Fruit fly (Drosophila melanogaster) whole organism, embryonic: ENCODE results near the gene CG14718.

ENCODE experiments used
- Asciz ChIP-seq: fragments of 200-800 bp; sonication (Bioruptor generic); optimal IDR thresholded peaks from 2 replicates; lab custom pipeline; 2017; ENCODE audit warnings: missing biosample characterization, mild to moderate bottlenecking, missing genetic modification characterization, missing genetic modification reagents
- CG10147 ChIP-seq: fragments of 200-800 bp; sonication (Bioruptor generic); optimal IDR thresholded peaks from 2 replicates; lab custom pipeline; 2019; ENCODE audit warnings: missing biosample characterization, mild to moderate bottlenecking, missing genetic modification characterization, moderate library complexity
- CG10209 ChIP-seq: fragments of 200-800 bp; sonication (Bioruptor generic); optimal IDR thresholded peaks from 3 replicates; lab custom pipeline; 2017; ENCODE audit warnings: missing biosample characterization, mild to moderate bottlenecking, missing genetic modification characterization, missing genetic modification reagents
- CG10565 ChIP-seq: fragments of 200-800 bp; sonication (Bioruptor generic); optimal IDR thresholded peaks from 3 replicates; lab custom pipeline; 2016; ENCODE audit warnings: missing biosample characterization, mild to moderate bottlenecking, missing genetic modification characterization
- CG10654 ChIP-seq: fragments of 200-800 bp; sonication (Bioruptor generic); optimal IDR thresholded peaks from 2 replicates; lab custom pipeline; 2016; ENCODE audit warnings: missing biosample characterization, missing genetic modification characterization
- CG11398 ChIP-seq: fragments of 200-800 bp; sonication (Bioruptor generic); optimal IDR thresholded peaks from 2 replicates; lab custom pipeline; 2016; ENCODE audit warnings: missing biosample characterization, missing genetic modification characterization
- CG12104 ChIP-seq: fragments of 200-800 bp; sonication (Bioruptor generic); optimal IDR thresholded peaks from 3 replicates; lab custom pipeline; 2016; ENCODE audit warnings: missing biosample characterization, missing genetic modification characterization
- CG12299 ChIP-seq: fragments of 200-800 bp; sonication (Bioruptor generic); optimal IDR thresholded peaks from 2 replicates; lab custom pipeline; 2018; ENCODE audit warnings: missing biosample characterization, mild to moderate bottlenecking, missing genetic modification characterization
- CG12769 ChIP-seq: fragments of 200-800 bp; sonication (Bioruptor generic); optimal IDR thresholded peaks from 2 replicates; lab custom pipeline; 2019; ENCODE audit warnings: missing biosample characterization, mild to moderate bottlenecking, missing genetic modification characterization, moderate library complexity
- CG15011 ChIP-seq: fragments of 200-800 bp; sonication (Bioruptor generic); optimal IDR thresholded peaks from 3 replicates; lab custom pipeline; 2018; ENCODE audit warnings: missing biosample characterization, mild to moderate bottlenecking, missing genetic modification characterization
- CG15601 ChIP-seq: fragments of 200-800 bp; sonication (Bioruptor generic); optimal IDR thresholded peaks from 3 replicates; lab custom pipeline; 2019; ENCODE audit warnings: missing biosample characterization, mild to moderate bottlenecking, missing genetic modification characterization, moderate library complexity
- CG16779 ChIP-seq: fragments of 200-800 bp; sonication (Bioruptor generic); IDR thresholded peaks from 2 replicates; pipeline ENCODE4 v1.3.6; 2022; ENCODE audit warnings: missing biosample characterization, missing genetic modification characterization
- CG16813 ChIP-seq: fragments of 200-800 bp; sonication (Bioruptor generic); IDR thresholded peaks from 3 replicates; pipeline ENCODE4 v1.3.6; 2022; ENCODE audit warnings: missing biosample characterization, missing genetic modification characterization; ENCODE audit not compliant: partially characterized antibody
- CG18262 ChIP-seq: fragments of 200-800 bp; optimal IDR thresholded peaks from 3 replicates; lab custom pipeline; 2019; ENCODE audit warnings: missing biosample characterization, mild to moderate bottlenecking, missing genetic modification characterization, moderate library complexity
- CG30431 ChIP-seq: fragments of 200-800 bp; sonication (Bioruptor generic); optimal IDR thresholded peaks from 2 replicates; lab custom pipeline; 2017; ENCODE audit warnings: missing biosample characterization, missing genetic modification characterization
- CG4730 ChIP-seq: fragments of 200-800 bp; sonication (Bioruptor generic); IDR thresholded peaks from 2 replicates; pipeline ENCODE4 v1.3.6; 2022; ENCODE audit warnings: missing biosample characterization, missing genetic modification characterization
- CG4854 ChIP-seq: fragments of 200-800 bp; sonication (Bioruptor generic); optimal IDR thresholded peaks from 2 replicates; lab custom pipeline; 2016; ENCODE audit warnings: missing biosample characterization, missing genetic modification characterization, inconsistent platforms
- CG7928 ChIP-seq: fragments of 200-800 bp; sonication (Bioruptor generic); optimal IDR thresholded peaks from 2 replicates; lab custom pipeline; 2017; ENCODE audit warnings: missing biosample characterization, mild to moderate bottlenecking, missing genetic modification characterization
- CG7963 ChIP-seq: fragments of 200-800 bp; sonication (Bioruptor generic); IDR thresholded peaks from 3 replicates; pipeline ENCODE4 v1.3.6; 2022; ENCODE audit warnings: missing biosample characterization, missing genetic modification characterization; ENCODE audit not compliant: partially characterized antibody
- CTCF ChIP-seq: fragments of 200-800 bp; sonication (Bioruptor generic); optimal IDR thresholded peaks from 2 replicates; lab custom pipeline; 2017; ENCODE audit warnings: missing biosample characterization, mild to moderate bottlenecking, missing genetic modification characterization, moderate library complexity
- Chrac-16 ChIP-seq: fragments of 200-800 bp; sonication (Bioruptor generic); optimal IDR thresholded peaks from 3 replicates; lab custom pipeline; 2016; ENCODE audit warnings: missing biosample characterization, missing genetic modification characterization
- Dll ChIP-seq: fragments of 200-800 bp; sonication (Bioruptor generic); IDR thresholded peaks from 4 replicates; pipeline ENCODE4 v1.3.6; 2022; ENCODE audit warnings: missing biosample characterization, missing genetic modification characterization; ENCODE audit not compliant: partially characterized antibody
- Dp ChIP-seq: fragments of 200-800 bp; sonication (Bioruptor generic); optimal IDR thresholded peaks from 2 replicates; lab custom pipeline; 2018; ENCODE audit warnings: missing biosample characterization, mild to moderate bottlenecking, missing genetic modification characterization, moderate library complexity
- Gug ChIP-seq: fragments of 200-800 bp; sonication (Bioruptor generic); IDR thresholded peaks from 4 replicates; pipeline ENCODE4 v1.3.6; 2022; ENCODE audit warnings: missing biosample characterization, missing genetic modification characterization
- HLHmδ ChIP-seq: fragments of 200-800 bp; sonication (Bioruptor generic); optimal IDR thresholded peaks from 2 replicates; lab custom pipeline; 2018; ENCODE audit warnings: missing biosample characterization, mild to moderate bottlenecking, missing genetic modification characterization, moderate library complexity
- HmgZ ChIP-seq: fragments of 200-800 bp; sonication (Bioruptor generic); optimal IDR thresholded peaks from 2 replicates; lab custom pipeline; 2018; ENCODE audit warnings: missing biosample characterization, mild to moderate bottlenecking, missing genetic modification characterization
- NFAT ChIP-seq: fragments of 200-800 bp; sonication (Bioruptor generic); IDR thresholded peaks from 2 replicates; pipeline ENCODE4 v1.3.6; 2022; ENCODE audit warnings: missing biosample characterization, missing genetic modification characterization
- Ssrp ChIP-seq: fragments of 200-800 bp; sonication (Bioruptor generic); optimal IDR thresholded peaks from 2 replicates; lab custom pipeline; 2018; ENCODE audit warnings: missing biosample characterization, mild to moderate bottlenecking, missing genetic modification characterization, moderate library complexity
- amos ChIP-seq: fragments of 200-800 bp; sonication (Bioruptor generic); IDR thresholded peaks from 2 replicates; pipeline ENCODE4 v1.3.6; 2022; ENCODE audit warnings: missing biosample characterization, missing genetic modification characterization; ENCODE audit not compliant: partially characterized antibody
- chn ChIP-seq: fragments of 200-800 bp; sonication (Bioruptor generic); optimal IDR thresholded peaks from 2 replicates; lab custom pipeline; 2016; ENCODE audit warnings: missing biosample characterization, missing genetic modification characterization
- crc ChIP-seq: fragments of 200-800 bp; sonication (Bioruptor generic); optimal IDR thresholded peaks from 2 replicates; lab custom pipeline; 2016; ENCODE audit warnings: missing biosample characterization, missing genetic modification characterization
- crp ChIP-seq, 2 experiments: fragments of 200-800 bp; sonication (Bioruptor generic); optimal IDR thresholded peaks; 2 replicates in 1 of 2; 3 replicates in 1 of 2; lab custom pipeline; 2017; ENCODE audit warnings: missing biosample characterization in 2 of 2, missing genetic modification characterization in 2 of 2, mild to moderate bottlenecking in 1 of 2, moderate library complexity in 1 of 2
- danr ChIP-seq: fragments of 200-800 bp; sonication (Bioruptor generic); IDR thresholded peaks from 2 replicates; pipeline ENCODE4 v1.3.6; 2022; ENCODE audit warnings: missing biosample characterization, missing genetic modification characterization
- en ChIP-seq: fragments of 200-800 bp; sonication (Bioruptor generic); optimal IDR thresholded peaks from 2 replicates; lab custom pipeline; 2016; ENCODE audit warnings: missing biosample characterization, missing genetic modification characterization
- ftz-f1 ChIP-seq: fragments of 200-800 bp; sonication (Bioruptor generic); optimal IDR thresholded peaks from 2 replicates; lab custom pipeline; 2016; ENCODE audit warnings: missing biosample characterization, missing genetic modification characterization
- gcm2 ChIP-seq: fragments of 200-800 bp; sonication (Bioruptor generic); optimal IDR thresholded peaks from 2 replicates; lab custom pipeline; 2016; ENCODE audit warnings: missing biosample characterization, missing genetic modification characterization
- gro ChIP-seq: fragments of 200-800 bp; sonication (Bioruptor generic); optimal IDR thresholded peaks from 2 replicates; lab custom pipeline; 2016; ENCODE audit warnings: missing biosample characterization, missing genetic modification characterization
- ken ChIP-seq: fragments of 200-800 bp; sonication (Bioruptor generic); IDR thresholded peaks from 3 replicates; pipeline ENCODE4 v1.3.6; 2022; ENCODE audit warnings: missing biosample characterization, missing genetic modification characterization
- lola ChIP-seq, 3 experiments: fragments of >200 bp in 2 of 3; fragments of 200-800 bp in 1 of 3; sonication (Bioruptor generic) in 1 of 3; optimal IDR thresholded peaks; 2 replicates each; lab custom pipeline; 2017 to 2019; ENCODE audit warnings: missing biosample characterization in 3 of 3, missing genetic modification characterization in 3 of 3, mild to moderate bottlenecking in 1 of 3, moderate library complexity in 1 of 3
- mam ChIP-seq: fragments of 200-800 bp; sonication (Bioruptor generic); optimal IDR thresholded peaks from 3 replicates; lab custom pipeline; 2016; ENCODE audit warnings: missing biosample characterization, missing genetic modification characterization
- nau ChIP-seq: fragments of 200-800 bp; sonication (Bioruptor generic); optimal IDR thresholded peaks from 3 replicates; lab custom pipeline; 2017; ENCODE audit warnings: missing biosample characterization, mild to moderate bottlenecking, missing genetic modification characterization, missing genetic modification reagents
- nerfin-1 ChIP-seq: fragments of 200-800 bp; sonication (Bioruptor generic); optimal IDR thresholded peaks from 3 replicates; lab custom pipeline; 2019; ENCODE audit warnings: missing biosample characterization, mild to moderate bottlenecking, missing genetic modification characterization, moderate library complexity
- onecut ChIP-seq: fragments of 200-800 bp; sonication (Bioruptor generic); IDR thresholded peaks from 2 replicates; pipeline ENCODE4 v1.3.6; 2022; ENCODE audit warnings: missing biosample characterization, missing genetic modification characterization
- scrt ChIP-seq: fragments of 200-800 bp; sonication (Bioruptor generic); optimal IDR thresholded peaks from 2 replicates; lab custom pipeline; 2018; ENCODE audit warnings: missing biosample characterization, mild to moderate bottlenecking, missing genetic modification characterization, moderate library complexity
- sisA ChIP-seq: fragments of 200-800 bp; sonication (Bioruptor generic); IDR thresholded peaks from 2 replicates; pipeline ENCODE4 v1.3.6; 2022; ENCODE audit warnings: missing biosample characterization, missing genetic modification characterization
- tgo ChIP-seq: fragments of 200-800 bp; sonication (Bioruptor generic); IDR thresholded peaks from 3 replicates; pipeline ENCODE4 v1.3.6; 2022; ENCODE audit warnings: missing biosample characterization, missing genetic modification characterization
- toy ChIP-seq: fragments of 200-800 bp; sonication (Bioruptor generic); IDR thresholded peaks from 2 replicates; pipeline ENCODE4 v1.3.6; 2022; ENCODE audit warnings: missing biosample characterization, missing genetic modification characterization
- unpg ChIP-seq: fragments of 200-800 bp; sonication (Bioruptor generic); optimal IDR thresholded peaks from 3 replicates; lab custom pipeline; 2018; ENCODE audit warnings: missing biosample characterization, mild to moderate bottlenecking, missing genetic modification characterization, moderate library complexity
- zen ChIP-seq: fragments of 200-800 bp; sonication (Bioruptor generic); optimal IDR thresholded peaks from 3 replicates; lab custom pipeline; 2018; ENCODE audit warnings: missing biosample characterization, mild to moderate bottlenecking, missing genetic modification characterization, moderate library complexity
- zf30C ChIP-seq: fragments of 200-800 bp; sonication (Bioruptor generic); optimal IDR thresholded peaks from 3 replicates; lab custom pipeline; 2018; ENCODE audit warnings: missing biosample characterization, mild to moderate bottlenecking, missing genetic modification characterization

The CG14718 gene

dm6 chr3R:11655873-11656374, 44.5 kb upstream of the CG14718 start, which contains the start of gene CG42327 (continued):
- TF ChIP-seq Chrac-16 (GFP tag; lab: Kevin White, UChicago): peak; percentile 93
- TF ChIP-seq lola (GFP tag; optimal IDR thresholded peaks at IDR 0.05; lab: Kevin White, UChicago): peak in 1 of 3 experiments; percentile 91
- TF ChIP-seq Gug (GFP tag; lab: Robert Waterston, UW): peak; percentile 90
- TF ChIP-seq nerfin-1: peak; percentile 85
- TF ChIP-seq sisA (GFP tag; lab: Robert Waterston, UW): peak; percentile 94
- peak; percentile 97 for TF ChIP-seq CG18262 (tag; lab: Kevin White, UChicago)
- peak; percentile 89 for TF ChIP-seq CG12769
- peak; percentile 4 for TF ChIP-seq ftz-f1 (GFP tag; lab: Kevin White, UChicago)
- TF ChIP-seq Dp: peak; percentile 2
- peak; percentile 32; the same call in 1 of the 2 replicates for TF ChIP-seq amos (GFP tag; lab: Robert Waterston, UW)
- TF ChIP-seq scrt (GFP tag; lab: Kevin White, UChicago): peak; percentile 86
- peak; percentile 93 for TF ChIP-seq Ssrp (tag; lab: Kevin White, UChicago)
- TF ChIP-seq CG7963: no peak
- TF ChIP-seq ken (GFP tag; lab: Robert Waterston, UW): peak; percentile 97
- TF ChIP-seq crp (GFP tag; optimal IDR thresholded peaks at IDR 0.05; lab: Kevin White, UChicago): peak in 1 of 2 experiments; percentile 59
- TF ChIP-seq CG10654 (GFP tag; lab: Kevin White, UChicago): peak; percentile 90
- peak; percentile 47 for TF ChIP-seq mam (GFP tag; lab: Kevin White, UChicago)
- TF ChIP-seq CG10209: peak; percentile 95
- peak; percentile 22 for TF ChIP-seq zf30C (GFP tag; lab: Kevin White, UChicago)
- TF ChIP-seq tgo (GFP tag; lab: Robert Waterston, UW): peak; percentile 96
- peak; percentile 92 for TF ChIP-seq CG15601 (tag; lab: Kevin White, UChicago)
- TF ChIP-seq toy: peak; percentile 80
- TF ChIP-seq crc (GFP tag; lab: Kevin White, UChicago): peak; percentile 57
- TF ChIP-seq CTCF: peak; percentile 57
- TF ChIP-seq NFAT: peak; percentile 72
- TF ChIP-seq onecut (GFP tag; lab: Robert Waterston, UW): peak; percentile 87
- peak; percentile 51 for TF ChIP-seq CG7928 (GFP tag; lab: Kevin White, UChicago)
- TF ChIP-seq CG4730: peak; percentile 93
- peak; percentile 83 for TF ChIP-seq CG4854 (GFP tag; lab: Kevin White, UChicago)
- peak; percentile 48; the same call in 1 of the 4 replicates for TF ChIP-seq Dll (GFP tag; lab: Robert Waterston, UW)
- peak; percentile 87 for TF ChIP-seq danr (GFP tag; lab: Robert Waterston, UW)
- peak; percentile 16 for TF ChIP-seq CG11398 (GFP tag; lab: Kevin White, UChicago)
- TF ChIP-seq HLHmδ: no peak
- TF ChIP-seq CG10147: peak; percentile 87
- TF ChIP-seq nau (GFP tag; lab: Kevin White, UChicago): peak; percentile 91
- TF ChIP-seq CG15011 (GFP tag; lab: Kevin White, UChicago): peak; percentile 80
- peak; percentile 79 for TF ChIP-seq CG12104 (GFP tag; lab: Kevin White, UChicago)
- peak; percentile 75 for TF ChIP-seq CG10565
- TF ChIP-seq unpg: peak; percentile 97
- TF ChIP-seq CG30431 (GFP tag; lab: Kevin White, UChicago): peak; percentile 95
- peak; percentile 92 for TF ChIP-seq chn (GFP tag; lab: Kevin White, UChicago)
- peak; percentile 66 for TF ChIP-seq en
- peak; percentile 87 for TF ChIP-seq zen (tag; lab: Kevin White, UChicago)
- TF ChIP-seq CG16779 (GFP tag; lab: Robert Waterston, UW): peak; percentile 51; the same call in 1 of the 2 replicates
- peak; percentile 85 for TF ChIP-seq gcm2 (GFP tag; lab: Kevin White, UChicago)
- TF ChIP-seq HmgZ (tag; lab: Kevin White, UChicago): peak; percentile 81
- TF ChIP-seq CG16813 (GFP tag; lab: Robert Waterston, UW): 0 out of 3 replicates have a peak, but pooled peaks have one; percentile 23
- peak; percentile 91 for TF ChIP-seq CG12299 (tag; lab: Kevin White, UChicago)
- peak; percentile 96 for TF ChIP-seq Asciz (GFP tag; lab: Kevin White, UChicago)
- TF ChIP-seq gro (GFP tag; lab: Kevin White, UChicago): peak; percentile 69
